Worm (Caenorhabditis elegans): ENCODE results near the gene K01D12.5.

DNA sequence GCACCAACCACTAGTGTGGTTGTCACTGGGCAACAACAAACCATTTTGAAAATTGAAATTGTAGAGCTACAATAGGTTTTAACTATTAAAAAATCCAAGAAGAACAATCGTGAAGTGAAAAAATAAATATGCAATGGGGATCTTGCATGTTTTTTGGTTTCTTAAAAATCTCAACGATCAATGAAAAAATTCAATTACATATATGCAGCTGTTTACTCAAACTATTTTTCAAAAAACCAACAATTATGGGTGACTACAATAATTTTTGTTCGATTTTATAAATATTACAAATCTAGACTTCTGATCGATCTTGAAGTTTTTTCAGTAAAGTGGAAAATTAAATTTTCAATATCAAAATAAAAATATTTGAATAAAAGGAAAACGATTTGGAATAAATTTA lies 10.9 kb downstream of the K01D12.5 start, which contains the start of gene cdr-4:
- no peak for TF ChIP-seq mep-1 (tag; optimal IDR thresholded peaks at IDR 0.05)
- TF ChIP-seq unc-62 (GFP tag; optimal IDR thresholded peaks at IDR 0.05), result no peak
- no peak for TF ChIP-seq lsy-2 (tag; optimal IDR thresholded peaks at IDR 0.05)
- TF ChIP-seq zip-8 (tag; optimal IDR thresholded peaks at IDR 0.05), result no peak
- TF ChIP-seq nhr-237 (tag; optimal IDR thresholded peaks at IDR 0.05), result no peak
- TF ChIP-seq nhr-12 (tag; optimal IDR thresholded peaks at IDR 0.05), result no peak
- TF ChIP-seq blmp-1 (tag; optimal IDR thresholded peaks at IDR 0.05), result no peak
- TF ChIP-seq unc-39 (tag; optimal IDR thresholded peaks at IDR 0.05), result no peak
- no peak for TF ChIP-seq elt-1 (tag; optimal IDR thresholded peaks at IDR 0.05; ENCODE audit: borderline replicate concordance, insufficient read depth)
- no peak for TF ChIP-seq flh-1 (GFP tag; optimal IDR thresholded peaks at IDR 0.05)

All from whole organism, mixed stage, embryonic.